Fruit fly (Drosophila melanogaster): ENCODE data around the gene CG13144.

- TF ChIP-seq kay (GFP tag; ENCODE audit: borderline replicate concordance) (no peak), CG11617 (GFP tag; optimal IDR thresholded peaks at IDR 0.05) (no peak), Clk (GFP tag; optimal IDR thresholded peaks at IDR 0.05) (no peak), bab1 (GFP tag; optimal IDR thresholded peaks at IDR 0.05) (no peak), cic (GFP tag; optimal IDR thresholded peaks at IDR 0.05) (no peak), CG5204 (GFP tag; optimal IDR thresholded peaks at IDR 0.05) (no peak), pad (GFP tag; optimal IDR thresholded peaks at IDR 0.05) (no peak), CG33017 (tag; optimal IDR thresholded peaks at IDR 0.05) (no peak), cnc (optimal IDR thresholded peaks at IDR 0.05) (no peak)
These were observed 14.4 kb downstream of the CG13144 start, which contains the start of gene RluA-2 for dm6 chr2L:10476879-10477278.
